Worm (Caenorhabditis elegans) whole organism, L3 larva: Measurements from ENCODE around the gene str-247.

Experiments used
- jun-1 ChIP-seq: fragments of 150-350 bp; optimal IDR thresholded peaks from 2 replicates; lab custom pipeline; 2014; ENCODE audit warnings: missing biosample characterization, missing genetic modification reagents, missing genetic modification characterization
- nhr-77 ChIP-seq: fragments of 150-350 bp; optimal IDR thresholded peaks from 2 replicates; lab custom pipeline; 2014; ENCODE audit warnings: missing biosample characterization, missing genetic modification characterization
- snpc-4 ChIP-seq: fragments of 150-350 bp; optimal IDR thresholded peaks from 2 replicates; lab custom pipeline; 2014; ENCODE audit warnings: missing biosample characterization, missing genetic modification characterization
- unc-62 ChIP-seq: fragments of 150-350 bp; sonication (generic microtip); optimal IDR thresholded peaks from 4 replicates; lab custom pipeline; 2014; ENCODE audit warnings: missing biosample characterization, missing genetic modification reagents, missing genetic modification characterization

ce11 chrV:3931326-3931725, 22.5 kb upstream of the str-247 start, which contains the start of gene srx-63:
- TF ChIP-seq jun-1 (tag; lab: Kevin White, UChicago): no peak
- TF ChIP-seq unc-62 (GFP tag; lab: Kevin White, UChicago): no peak
- TF ChIP-seq nhr-77: no peak
- no peak for TF ChIP-seq snpc-4 (tag; lab: Kevin White, UChicago)
